Worm (Caenorhabditis elegans): ENCODE data around the gene T15H9.4.
A peak's percentile ranks its signal among the peaks of the same experiment; 100 is the strongest.

T15H9.4 gene

DNA sequence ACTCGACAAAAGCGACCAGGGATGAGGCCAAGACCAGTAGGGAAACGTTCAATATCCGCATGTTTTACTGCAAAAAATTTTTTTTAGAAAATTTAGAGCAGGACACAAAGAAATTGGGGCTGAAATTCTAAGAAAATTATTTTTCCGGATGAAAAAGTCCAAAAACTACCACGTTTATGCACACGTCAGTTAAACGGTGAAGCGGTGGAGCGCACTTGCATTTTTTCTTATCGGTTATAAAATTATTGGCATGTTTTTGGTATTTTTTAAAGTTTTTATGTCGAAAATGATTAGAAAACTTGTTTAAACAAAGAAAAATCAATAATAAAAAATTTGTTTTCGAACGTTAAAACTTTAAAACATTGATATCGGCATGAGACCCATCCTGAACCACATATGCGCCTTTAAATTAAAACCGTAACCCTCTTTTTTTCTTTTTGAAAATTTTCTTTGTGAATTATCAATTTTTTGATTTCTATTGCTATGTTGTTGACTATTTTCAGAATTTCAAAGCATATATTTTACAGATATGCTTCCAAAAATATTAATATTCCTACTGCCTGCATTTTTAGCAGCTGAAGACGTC lies 12.5 kb downstream of the T15H9.4 start, which contains the start of the genes dnj-20 and ZK1307.8:
TSS of gene dnj-20 (minus strand) at position 67 of the 586 bp plus-strand sequence.
TSS of gene ZK1307.8 (plus strand) at position 504 of the 586 bp plus-strand sequence.
- TF ChIP-seq ZK546.5 (tag; optimal IDR thresholded peaks at IDR 0.05) = no peak
- no peak for TF ChIP-seq ceh-16 (tag; optimal IDR thresholded peaks at IDR 0.05)
- no peak for TF ChIP-seq nhr-6 (tag; optimal IDR thresholded peaks at IDR 0.05)
- TF ChIP-seq lin-11 (tag; optimal IDR thresholded peaks at IDR 0.05) = no peak
- peak; percentile 38 for TF ChIP-seq unc-55 (GFP tag; optimal IDR thresholded peaks at IDR 0.05)
- TF ChIP-seq zag-1 (tag; optimal IDR thresholded peaks at IDR 0.05) = no peak
- TF ChIP-seq nhr-10 (tag; optimal IDR thresholded peaks at IDR 0.05) = no peak
- TF ChIP-seq mab-5 (tag; optimal IDR thresholded peaks at IDR 0.05) = no peak
- TF ChIP-seq nhr-21 (tag; optimal IDR thresholded peaks at IDR 0.05) = no peak
- TF ChIP-seq lsy-2 (tag; optimal IDR thresholded peaks at IDR 0.05) = peak in 1 of 2 experiments; percentile 55
- no peak for TF ChIP-seq R02D3.7 (tag; optimal IDR thresholded peaks at IDR 0.05)
- TF ChIP-seq nhr-77 (tag; optimal IDR thresholded peaks at IDR 0.05) = no peak
- no peak for TF ChIP-seq skn-1 (tag; optimal IDR thresholded peaks at IDR 0.05)
- no peak for TF ChIP-seq mdl-1 (tag; optimal IDR thresholded peaks at IDR 0.05)
- TF ChIP-seq crh-2 (tag; optimal IDR thresholded peaks at IDR 0.05) = peak; percentile 79
- no peak for TF ChIP-seq dmd-4 (tag; optimal IDR thresholded peaks at IDR 0.05)
- no peak for TF ChIP-seq lin-13 (GFP tag; optimal IDR thresholded peaks at IDR 0.05)
- TF ChIP-seq nhr-11 (tag; optimal IDR thresholded peaks at IDR 0.05) = no peak
- no peak for TF ChIP-seq mbf-1 (tag; optimal IDR thresholded peaks at IDR 0.05)
- TF ChIP-seq sem-4 (tag; optimal IDR thresholded peaks at IDR 0.05) = no peak
- no peak for TF ChIP-seq elt-1 (tag; optimal IDR thresholded peaks at IDR 0.05)
- no peak for TF ChIP-seq sma-3 (GFP tag; optimal IDR thresholded peaks at IDR 0.05)
- TF ChIP-seq C34F6.9 (tag; optimal IDR thresholded peaks at IDR 0.05) = peak; percentile 43
- no peak for TF ChIP-seq nhr-23 (tag; optimal IDR thresholded peaks at IDR 0.05)
- no peak for TF ChIP-seq peb-1 (tag; optimal IDR thresholded peaks at IDR 0.05)
- peak; percentile 23 for TF ChIP-seq fos-1 (tag; optimal IDR thresholded peaks at IDR 0.05)
- peak; percentile 15 for TF ChIP-seq gmeb-1 (tag; optimal IDR thresholded peaks at IDR 0.05)
- TF ChIP-seq alr-1 (tag; optimal IDR thresholded peaks at IDR 0.05) = no peak
- no peak for TF ChIP-seq ztf-4 (tag; optimal IDR thresholded peaks at IDR 0.05)
- no peak for TF ChIP-seq nhr-25 (tag; optimal IDR thresholded peaks at IDR 0.05)
- no peak for TF ChIP-seq egl-27 (tag; optimal IDR thresholded peaks at IDR 0.05)
- TF ChIP-seq elt-3 (tag; optimal IDR thresholded peaks at IDR 0.05) = no peak

DNA sequence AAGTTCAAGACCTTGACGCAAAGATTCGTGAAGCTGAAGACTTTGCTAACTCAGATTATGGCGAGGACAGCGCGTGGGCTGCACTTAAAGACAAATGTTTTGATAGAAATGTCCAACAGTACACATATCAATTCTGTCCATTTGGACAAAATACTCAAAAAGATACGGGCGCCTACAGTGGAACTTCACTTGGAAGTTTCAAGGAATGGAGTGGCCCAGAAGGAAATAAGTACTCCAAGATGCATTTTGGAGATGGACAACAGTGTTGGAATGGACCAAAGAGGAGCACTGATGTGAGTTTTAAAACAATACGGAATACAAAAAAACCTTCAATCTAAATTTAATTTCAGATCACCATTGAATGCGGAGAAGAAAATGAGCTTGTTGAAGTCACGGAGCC lies 14.3 kb downstream of the T15H9.4 start:
- TF ChIP-seq alr-1 (tag; optimal IDR thresholded peaks at IDR 0.05) (no peak), sma-3 (GFP tag; optimal IDR thresholded peaks at IDR 0.05) (no peak), mab-5 (tag; optimal IDR thresholded peaks at IDR 0.05) (no peak)

DNA sequence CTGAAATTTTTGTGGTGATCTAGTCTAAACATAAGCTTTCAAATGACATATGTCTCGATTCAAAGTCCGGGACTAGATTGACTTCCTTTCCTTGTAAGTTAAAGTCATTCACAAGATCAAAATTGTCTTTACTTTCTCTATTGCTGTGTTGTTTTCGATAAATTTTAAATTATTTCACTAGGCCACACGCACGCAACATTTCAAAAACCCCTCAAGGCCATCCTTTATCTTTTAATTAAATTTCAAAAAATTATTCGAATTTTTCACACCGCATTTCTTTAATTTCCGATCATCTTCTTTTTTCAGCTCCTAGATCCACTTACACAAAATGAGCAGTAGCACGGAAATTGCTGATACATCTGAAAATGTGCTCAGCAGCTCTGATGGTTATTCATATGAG lies 24.6 kb downstream of the T15H9.4 start, which contains the start of gene ZK1307.7:
TSS of gene ZK1307.7 (plus strand) at position 301 of the 400 bp plus-strand sequence.
- TF ChIP-seq nhr-23 (tag; optimal IDR thresholded peaks at IDR 0.05) (no peak), sem-4 (tag; optimal IDR thresholded peaks at IDR 0.05) (no peak), ama-1 (optimal IDR thresholded peaks at IDR 0.05) (no peak), mdl-1 (tag; optimal IDR thresholded peaks at IDR 0.05) (no peak), ceh-16 (tag; optimal IDR thresholded peaks at IDR 0.05) (no peak), nhr-10 (tag; optimal IDR thresholded peaks at IDR 0.05) (no peak), R02D3.7 (tag; optimal IDR thresholded peaks at IDR 0.05) (no peak), snpc-4 (tag; optimal IDR thresholded peaks at IDR 0.05) (no peak), ztf-11 (tag; optimal IDR thresholded peaks at IDR 0.05) (no peak), nhr-11 (tag; optimal IDR thresholded peaks at IDR 0.05) (no peak), blmp-1 (tag; optimal IDR thresholded peaks at IDR 0.05; ENCODE audit: insufficient read depth) (no peak), unc-62 (GFP tag; optimal IDR thresholded peaks at IDR 0.05) (no peak), unc-55 (GFP tag; optimal IDR thresholded peaks at IDR 0.05) (no peak), elt-1 (tag; optimal IDR thresholded peaks at IDR 0.05) (no peak), ceh-82 (tag; optimal IDR thresholded peaks at IDR 0.05) (no peak), lin-11 (tag; optimal IDR thresholded peaks at IDR 0.05) (no peak), nhr-6 (tag; optimal IDR thresholded peaks at IDR 0.05) (no peak), F13H6.1 (tag; optimal IDR thresholded peaks at IDR 0.05) (no peak)

All from whole organism, L2 larva.